Worm (Caenorhabditis elegans) whole organism, L3 larva: ENCODE measurements around the gene srx-43.

Experiments
- daf-12 ChIP-seq: fragments of 150-350 bp; optimal IDR thresholded peaks from 2 replicates; lab custom pipeline; 2014; ENCODE audit warnings: missing biosample characterization, missing genetic modification reagents, missing genetic modification characterization
- nhr-25 ChIP-seq: sonication (generic microtip); optimal IDR thresholded peaks from 2 replicates; lab custom pipeline; 2017; ENCODE audit warnings: missing biosample characterization, missing genetic modification characterization
- pqm-1 ChIP-seq: fragments of 150-350 bp; optimal IDR thresholded peaks from 2 replicates; lab custom pipeline; 2017; ENCODE audit warnings: missing biosample characterization, missing genetic modification characterization, inconsistent platforms
- ztf-4 ChIP-seq: fragments of 150-350 bp; optimal IDR thresholded peaks from 2 replicates; lab custom pipeline; 2014; ENCODE audit warnings: missing biosample characterization, missing genetic modification characterization

DNA sequence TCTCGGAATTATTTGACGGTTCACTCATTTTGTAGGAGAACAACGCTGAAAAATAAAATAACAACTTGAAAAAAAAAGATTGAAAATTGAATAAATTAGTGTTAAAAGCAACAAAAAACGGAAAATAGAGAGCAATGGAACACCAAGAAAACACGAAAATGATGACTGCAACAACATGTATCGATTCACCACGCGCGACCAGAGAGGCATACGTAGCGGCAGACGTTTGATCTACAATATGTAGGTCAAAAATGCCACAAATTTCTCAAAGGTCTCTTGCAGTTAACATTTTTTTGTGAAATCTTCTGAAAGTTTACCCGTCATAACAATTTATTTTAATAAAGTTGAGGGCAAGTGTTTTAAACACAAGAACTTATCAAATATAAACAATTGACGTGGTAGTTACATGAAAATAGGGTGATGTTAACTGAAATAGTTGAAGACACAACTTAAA, 39.3 kb downstream of the srx-43 start, which contains the start of gene F14H3.5:
- TF ChIP-seq nhr-25 (tag; lab: Kevin White, UChicago) (no peak), pqm-1 (tag; lab: Kevin White, UChicago) (no peak), daf-12 (tag; lab: Kevin White, UChicago) (no peak), ztf-4 (tag; lab: Kevin White, UChicago) (no peak)
